Fruit fly (Drosophila melanogaster) whole organism, embryonic: Measurements from ENCODE around the gene Ugt49B2.

Source experiments
- Adf1 ChIP-seq: fragments of 200-800 bp; sonication (Bioruptor generic); IDR thresholded peaks from 2 replicates; pipeline ENCODE4 v1.3.6; 2022; ENCODE audit warnings: missing biosample characterization, missing genetic modification characterization
- Atf3 ChIP-seq: fragments of 200-800 bp; sonication (Bioruptor generic); optimal IDR thresholded peaks from 3 replicates; lab custom pipeline; 2016; ENCODE audit warnings: missing biosample characterization, missing genetic modification characterization
- Bgb ChIP-seq: fragments of 200-800 bp; sonication (Bioruptor generic); IDR thresholded peaks from 2 replicates; pipeline ENCODE4 v1.3.6; 2022; ENCODE audit warnings: missing biosample characterization, missing genetic modification characterization; ENCODE audit not compliant: partially characterized antibody
- Bteb2 ChIP-seq: fragments of 200-800 bp; sonication (Bioruptor generic); optimal IDR thresholded peaks from 2 replicates; lab custom pipeline; 2016; ENCODE audit warnings: missing biosample characterization, missing genetic modification characterization
- CG10321 ChIP-seq: fragments of 200-800 bp; sonication (Bioruptor generic); IDR thresholded peaks from 2 replicates; pipeline ENCODE4 v1.3.6; 2022; ENCODE audit warnings: missing biosample characterization, missing genetic modification characterization
- CG10543 ChIP-seq: fragments of 200-800 bp; sonication (Bioruptor generic); optimal IDR thresholded peaks from 3 replicates; lab custom pipeline; 2017; ENCODE audit warnings: missing biosample characterization, mild to moderate bottlenecking, missing genetic modification characterization, moderate library complexity
- CG12391 ChIP-seq: fragments of 200-800 bp; sonication (Bioruptor generic); optimal IDR thresholded peaks from 3 replicates; lab custom pipeline; 2018; ENCODE audit warnings: missing biosample characterization, mild to moderate bottlenecking, missing genetic modification characterization, moderate library complexity
- CG13624 ChIP-seq: fragments of 200-800 bp; sonication (Bioruptor generic); optimal IDR thresholded peaks from 2 replicates; lab custom pipeline; 2016; ENCODE audit warnings: missing biosample characterization, missing genetic modification characterization
- CG14965 ChIP-seq: fragments of 200-800 bp; sonication (Bioruptor generic); optimal IDR thresholded peaks from 2 replicates; lab custom pipeline; 2016; ENCODE audit warnings: missing biosample characterization, missing genetic modification characterization, borderline replicate concordance
- CG1647 ChIP-seq: fragments of 200-800 bp; sonication (Bioruptor generic); optimal IDR thresholded peaks from 3 replicates; lab custom pipeline; 2016; ENCODE audit warnings: missing biosample characterization, missing genetic modification characterization
- CG18262 ChIP-seq: fragments of 200-800 bp; optimal IDR thresholded peaks from 3 replicates; lab custom pipeline; 2019; ENCODE audit warnings: missing biosample characterization, mild to moderate bottlenecking, missing genetic modification characterization, moderate library complexity
- CG18476 ChIP-seq: fragments of 200-800 bp; sonication (Bioruptor generic); optimal IDR thresholded peaks from 2 replicates; lab custom pipeline; 2016; ENCODE audit warnings: missing biosample characterization, mild to moderate bottlenecking, missing genetic modification characterization
- CG2199 ChIP-seq: fragments of 200-800 bp; sonication (Bioruptor generic); IDR thresholded peaks from 3 replicates; pipeline ENCODE4 v1.3.6; 2022; ENCODE audit warnings: missing biosample characterization, missing genetic modification characterization
- CG2678 ChIP-seq: fragments of 200-800 bp; sonication (Bioruptor generic); optimal IDR thresholded peaks from 3 replicates; lab custom pipeline; 2019; ENCODE audit warnings: missing biosample characterization, mild to moderate bottlenecking, missing genetic modification characterization, moderate library complexity
- CG2712 ChIP-seq: fragments of 200-800 bp; optimal IDR thresholded peaks from 3 replicates; lab custom pipeline; 2019; ENCODE audit warnings: missing biosample characterization, mild to moderate bottlenecking, missing genetic modification characterization, moderate library complexity
- CG30403 ChIP-seq: fragments of 200-800 bp; sonication (Bioruptor generic); optimal IDR thresholded peaks from 3 replicates; lab custom pipeline; 2016; ENCODE audit warnings: missing biosample characterization, missing genetic modification characterization
- CG3281 ChIP-seq: fragments of 200-800 bp; sonication (Bioruptor generic); optimal IDR thresholded peaks from 3 replicates; lab custom pipeline; 2017; ENCODE audit warnings: missing biosample characterization, mild to moderate bottlenecking, missing genetic modification characterization
- CG4328 ChIP-seq: fragments of 200-800 bp; sonication (Bioruptor generic); optimal IDR thresholded peaks from 3 replicates; lab custom pipeline; 2017; ENCODE audit warnings: missing biosample characterization, missing genetic modification reagents, missing genetic modification characterization
- CG7745 ChIP-seq: fragments of 200-800 bp; sonication (Bioruptor generic); optimal IDR thresholded peaks from 2 replicates; lab custom pipeline; 2018; ENCODE audit warnings: missing biosample characterization, mild to moderate bottlenecking, missing genetic modification characterization, moderate library complexity
- Dip3 ChIP-seq: fragments of 200-800 bp; sonication (Bioruptor generic); optimal IDR thresholded peaks from 3 replicates; lab custom pipeline; 2016; ENCODE audit warnings: missing biosample characterization, missing genetic modification characterization
- Drgx ChIP-seq: fragments of 200-800 bp; sonication (Bioruptor generic); IDR thresholded peaks from 2 replicates; pipeline ENCODE4 v1.3.6; 2022; ENCODE audit warnings: missing biosample characterization, missing genetic modification characterization
- GATAe ChIP-seq: fragments of 200-800 bp; sonication (Bioruptor generic); conservative IDR thresholded peaks from 2 replicates; pipeline ENCODE4 v1.3.6; 2022; ENCODE audit warnings: missing biosample characterization, missing genetic modification characterization
- MESR4 ChIP-seq: fragments of 200-800 bp; sonication (Bioruptor generic); optimal IDR thresholded peaks from 2 replicates; lab custom pipeline; 2018; ENCODE audit warnings: missing biosample characterization, mild to moderate bottlenecking, missing genetic modification characterization, moderate library complexity
- MTF-1 ChIP-seq: fragments of 200-800 bp; sonication (Bioruptor generic); optimal IDR thresholded peaks from 2 replicates; lab custom pipeline; 2018; ENCODE audit warnings: missing biosample characterization, mild to moderate bottlenecking, missing genetic modification characterization, borderline replicate concordance
- Mes4 ChIP-seq: fragments of 200-800 bp; sonication (Bioruptor generic); optimal IDR thresholded peaks from 2 replicates; lab custom pipeline; 2016; ENCODE audit warnings: missing biosample characterization, missing genetic modification characterization
- Oaz ChIP-seq: fragments of 200-800 bp; sonication (Bioruptor generic); IDR thresholded peaks from 2 replicates; pipeline ENCODE4 v1.3.6; 2022; ENCODE audit warnings: missing biosample characterization, missing genetic modification characterization
- Six4 ChIP-seq: fragments of 200-800 bp; sonication (Bioruptor generic); optimal IDR thresholded peaks from 2 replicates; lab custom pipeline; 2016; ENCODE audit warnings: missing biosample characterization, missing genetic modification characterization
- Ssrp ChIP-seq: fragments of 200-800 bp; sonication (Bioruptor generic); optimal IDR thresholded peaks from 2 replicates; lab custom pipeline; 2018; ENCODE audit warnings: missing biosample characterization, mild to moderate bottlenecking, missing genetic modification characterization, moderate library complexity
- Xrp1 ChIP-seq: fragments of 200-800 bp; sonication (Bioruptor generic); IDR thresholded peaks from 2 replicates; pipeline ENCODE4 v1.3.6; 2022; ENCODE audit warnings: missing biosample characterization, missing genetic modification characterization
- YL-1 ChIP-seq: fragments of 200-800 bp; sonication (Bioruptor generic); optimal IDR thresholded peaks from 3 replicates; lab custom pipeline; 2017; ENCODE audit warnings: missing biosample characterization, mild to moderate bottlenecking, missing genetic modification characterization
- ara ChIP-seq: fragments of 200-800 bp; sonication (Bioruptor generic); IDR thresholded peaks from 2 replicates; pipeline ENCODE4 v1.3.6; 2022; ENCODE audit warnings: missing biosample characterization, missing genetic modification characterization
- ash1 ChIP-seq: fragments of 200-800 bp; sonication (Bioruptor generic); optimal IDR thresholded peaks from 2 replicates; lab custom pipeline; 2018; ENCODE audit warnings: missing biosample characterization, mild to moderate bottlenecking, missing genetic modification characterization
- bab2 ChIP-seq: fragments of 200-800 bp; sonication (Bioruptor generic); optimal IDR thresholded peaks from 2 replicates; lab custom pipeline; 2016; ENCODE audit warnings: missing biosample characterization, missing genetic modification characterization
- cg ChIP-seq: fragments of 200-800 bp; sonication (Bioruptor generic); optimal IDR thresholded peaks from 3 replicates; lab custom pipeline; 2019; ENCODE audit warnings: missing biosample characterization, mild to moderate bottlenecking, missing genetic modification characterization, moderate library complexity
- ci ChIP-seq: fragments of 200-800 bp; sonication (Bioruptor generic); IDR thresholded peaks from 3 replicates; pipeline ENCODE4 v1.3.6; 2022; ENCODE audit warnings: missing biosample characterization, missing genetic modification characterization
- disco-r ChIP-seq: fragments of 200-800 bp; sonication (Bioruptor generic); optimal IDR thresholded peaks from 2 replicates; lab custom pipeline; 2016; ENCODE audit warnings: missing biosample characterization, missing genetic modification characterization
- dm ChIP-seq: fragments of 200-800 bp; sonication (Bioruptor generic); optimal IDR thresholded peaks from 3 replicates; lab custom pipeline; 2016; ENCODE audit warnings: missing biosample characterization, missing genetic modification characterization
- ems ChIP-seq: fragments of 200-800 bp; sonication (Bioruptor generic); optimal IDR thresholded peaks from 3 replicates; lab custom pipeline; 2016; ENCODE audit warnings: missing biosample characterization, missing genetic modification characterization
- gfzf ChIP-seq: fragments of 200-800 bp; sonication (Bioruptor generic); optimal IDR thresholded peaks from 2 replicates; lab custom pipeline; 2016; ENCODE audit warnings: missing biosample characterization, mild to moderate bottlenecking, missing genetic modification characterization, moderate library complexity
- hb ChIP-seq: fragments of 200-800 bp; sonication (Bioruptor generic); IDR thresholded peaks from 3 replicates; pipeline ENCODE4 v1.3.6; 2022; ENCODE audit warnings: missing biosample characterization, missing genetic modification characterization; ENCODE audit not compliant: partially characterized antibody
- her ChIP-seq: fragments of 200-800 bp; sonication (Bioruptor generic); optimal IDR thresholded peaks from 2 replicates; lab custom pipeline; 2016; ENCODE audit warnings: missing biosample characterization, missing genetic modification characterization
- jumu ChIP-seq: fragments of 200-800 bp; sonication (Bioruptor generic); optimal IDR thresholded peaks from 3 replicates; lab custom pipeline; 2016; ENCODE audit warnings: missing biosample characterization, missing genetic modification characterization
- knrl ChIP-seq: fragments of 200-800 bp; sonication (Bioruptor generic); IDR thresholded peaks from 3 replicates; pipeline ENCODE4 v1.3.6; 2022; ENCODE audit warnings: missing biosample characterization, missing genetic modification characterization; ENCODE audit not compliant: partially characterized antibody
- lilli ChIP-seq: fragments of 200-800 bp; sonication (Bioruptor generic); optimal IDR thresholded peaks from 3 replicates; lab custom pipeline; 2016; ENCODE audit warnings: missing biosample characterization, missing genetic modification characterization
- pnt ChIP-seq: fragments of 200-800 bp; sonication (Bioruptor generic); optimal IDR thresholded peaks from 3 replicates; lab custom pipeline; 2016; ENCODE audit warnings: missing biosample characterization, missing genetic modification characterization
- ro ChIP-seq: fragments of 200-800 bp; sonication (Bioruptor generic); IDR thresholded peaks from 2 replicates; pipeline ENCODE4 v1.3.6; 2022; ENCODE audit warnings: missing biosample characterization, missing genetic modification characterization
- stwl ChIP-seq: fragments of 200-800 bp; sonication (Bioruptor generic); optimal IDR thresholded peaks from 3 replicates; lab custom pipeline; 2018; ENCODE audit warnings: missing biosample characterization, mild to moderate bottlenecking, missing genetic modification characterization, moderate library complexity
- ttk ChIP-seq: fragments of 200-800 bp; sonication (Bioruptor generic); IDR thresholded peaks from 2 replicates; pipeline ENCODE4 v2.1.2; 2022; ENCODE audit warnings: missing biosample characterization, missing genetic modification characterization
- unpg ChIP-seq: fragments of 200-800 bp; sonication (Bioruptor generic); optimal IDR thresholded peaks from 3 replicates; lab custom pipeline; 2018; ENCODE audit warnings: missing biosample characterization, mild to moderate bottlenecking, missing genetic modification characterization, moderate library complexity
- zen ChIP-seq: fragments of 200-800 bp; sonication (Bioruptor generic); optimal IDR thresholded peaks from 3 replicates; lab custom pipeline; 2018; ENCODE audit warnings: missing biosample characterization, mild to moderate bottlenecking, missing genetic modification characterization, moderate library complexity
- zfh1 ChIP-seq: fragments of 200-800 bp; sonication (Bioruptor generic); IDR thresholded peaks from 3 replicates; pipeline ENCODE4 v1.3.6; 2022; ENCODE audit warnings: missing biosample characterization, missing genetic modification characterization

The Ugt49B2 gene

dm6 chr3R:21376331-21376761 lies 23.2 kb downstream of the Ugt49B2 start (continued):
- no peak for TF ChIP-seq CG14965
- TF ChIP-seq ttk (GFP tag; lab: Robert Waterston, UW): no peak
- no peak for TF ChIP-seq zen (tag; lab: Kevin White, UChicago)
- no peak for TF ChIP-seq disco-r (GFP tag; lab: Kevin White, UChicago)
- TF ChIP-seq bab2 (GFP tag; lab: Kevin White, UChicago): no peak
- no peak for TF ChIP-seq ara (GFP tag; lab: Robert Waterston, UW)
- TF ChIP-seq cg (GFP tag; lab: Kevin White, UChicago): peak; percentile 92
- TF ChIP-seq unpg: peak; percentile 17
- TF ChIP-seq Xrp1 (GFP tag; lab: Robert Waterston, UW): no peak
- TF ChIP-seq CG30403 (GFP tag; lab: Kevin White, UChicago): no peak
- no peak; the same call in 2 of the 3 replicates for TF ChIP-seq knrl (GFP tag; lab: Robert Waterston, UW)
- TF ChIP-seq Ssrp (tag; lab: Kevin White, UChicago): no peak
- no peak for TF ChIP-seq gfzf (GFP tag; lab: Kevin White, UChicago)
- no peak for TF ChIP-seq pnt (GFP tag; lab: Kevin White, UChicago)
- TF ChIP-seq Drgx (GFP tag; lab: Robert Waterston, UW): peak; percentile 74
- TF ChIP-seq Adf1: peak; percentile 67
- TF ChIP-seq CG10543 (GFP tag; lab: Kevin White, UChicago): peak; percentile 93
- TF ChIP-seq her: peak; percentile 27
- no peak for TF ChIP-seq Oaz (GFP tag; lab: Robert Waterston, UW)
- peak; percentile 11 for TF ChIP-seq jumu
- TF ChIP-seq MTF-1 (GFP tag; lab: Kevin White, UChicago): peak; percentile 59
- TF ChIP-seq Bgb: peak; percentile 66
- peak; percentile 96 for TF ChIP-seq CG2199 (GFP tag; lab: Robert Waterston, UW)
- TF ChIP-seq CG18262 (tag; lab: Kevin White, UChicago): no peak
- TF ChIP-seq lilli (GFP tag; lab: Kevin White, UChicago): peak; percentile 23
- TF ChIP-seq Six4 (GFP tag; lab: Kevin White, UChicago): no peak
- TF ChIP-seq zfh1 (GFP tag; lab: Robert Waterston, UW): peak; percentile 36; the same call in 1 of the 3 replicates
- TF ChIP-seq CG10321 (GFP tag; lab: Robert Waterston, UW): peak; percentile 99
- no peak for TF ChIP-seq Dip3 (GFP tag; lab: Kevin White, UChicago)
- no peak for TF ChIP-seq CG18476 (GFP tag; lab: Kevin White, UChicago)
- peak; percentile 15 for TF ChIP-seq stwl (tag; lab: Kevin White, UChicago)
- TF ChIP-seq ems: no peak
- no peak for TF ChIP-seq ro (GFP tag; lab: Robert Waterston, UW)
- TF ChIP-seq CG4328 (GFP tag; lab: Kevin White, UChicago): peak; percentile 31
- peak; percentile 10 for TF ChIP-seq CG12391 (tag; lab: Kevin White, UChicago)
- peak; percentile 59; the same call in 1 of the 3 replicates for TF ChIP-seq ci (GFP tag; lab: Robert Waterston, UW)
- no peak for TF ChIP-seq Mes4 (GFP tag; lab: Kevin White, UChicago)
- no peak for TF ChIP-seq CG1647 (GFP tag; lab: Kevin White, UChicago)
- no peak for TF ChIP-seq Atf3
- TF ChIP-seq CG2712 (tag; lab: Kevin White, UChicago): peak; percentile 28
- no peak for TF ChIP-seq ash1 (GFP tag; lab: Kevin White, UChicago)
- peak; percentile 99 for TF ChIP-seq YL-1 (GFP tag; lab: Kevin White, UChicago)
- peak; percentile 4 for TF ChIP-seq CG13624 (GFP tag; lab: Kevin White, UChicago)
- peak; percentile 49 for TF ChIP-seq CG3281
- no peak for TF ChIP-seq CG7745 (tag; lab: Kevin White, UChicago)
- TF ChIP-seq CG2678 (tag; lab: Kevin White, UChicago): no peak
- TF ChIP-seq dm (GFP tag; lab: Kevin White, UChicago): peak; percentile 84
- no peak for TF ChIP-seq Bteb2 (GFP tag; lab: Kevin White, UChicago)
- TF ChIP-seq GATAe (GFP tag; lab: Robert Waterston, UW): no peak
- TF ChIP-seq MESR4 (GFP tag; lab: Kevin White, UChicago): peak; percentile 62
- no peak for TF ChIP-seq hb (GFP tag; lab: Robert Waterston, UW)
